Worm (Caenorhabditis elegans) whole organism, L4/young adult: ENCODE measurements around the gene bre-1.

Source experiments
- W03F9.2 ChIP-seq: fragments of 150-350 bp; optimal IDR thresholded peaks from 2 replicates; lab custom pipeline; 2014; ENCODE audit warnings: missing biosample characterization, missing genetic modification characterization
- dao-5 ChIP-seq: sonication (generic microtip); optimal IDR thresholded peaks from 2 replicates; lab custom pipeline; 2016; ENCODE audit warnings: missing genotype, missing genetic modification characterization, moderate library complexity, missing compliant biosample characterization

ce11 chrIV:9016477-9016876, 29.4 kb downstream of the bre-1 start, which contains the start of gene acc-2:
- TF ChIP-seq W03F9.2 (tag; lab: Kevin White, UChicago): no peak
- no peak for TF ChIP-seq dao-5 (tag; lab: Kevin White, UChicago)
